Worm (Caenorhabditis elegans) whole organism, young adult: ENCODE measurements around the gene Y43F8B.23.

ENCODE experiments used
- snpc-3.4 ChIP-seq: sonication (generic microtip); optimal IDR thresholded peaks from 2 replicates; lab custom pipeline; 2017; ENCODE audit warnings: missing genetic modification characterization, mild to moderate bottlenecking, missing compliant biosample characterization, antibody characterized with exemption, moderate library complexity, missing genotype, missing genetic modification reagents
- snpc-4 ChIP-seq, 5 experiments: fragments of 150-350 bp in 1 of 5; sonication (generic microtip) in 4 of 5; optimal IDR thresholded peaks; 2 replicates each; lab custom pipeline; 2014 to 2018; ENCODE audit warnings: missing genetic modification characterization in 5 of 5, missing biosample characterization in 3 of 5, antibody characterized with exemption in 2 of 5, mild to moderate bottlenecking in 2 of 5, missing compliant biosample characterization in 2 of 5, missing genotype in 2 of 5, moderate library complexity in 2 of 5, missing genetic modification reagents in 1 of 5

ce11 chrV:19495145-19495544, 27.7 kb upstream of the Y43F8B.23 start:
- TF ChIP-seq snpc-3.4 (tag; lab: Kevin White, UChicago) (no peak), snpc-4 (GFP tag; optimal IDR thresholded peaks at IDR 0.05; lab: Kevin White, UChicago) (no peak), snpc-4 (tag; optimal IDR thresholded peaks at IDR 0.05; lab: Kevin White, UChicago) (no peak)
